Fruit fly (Drosophila melanogaster) whole organism, embryonic: ENCODE data around the gene CG42751.

ENCODE experiments used
- Adf1 ChIP-seq: fragments of 200-800 bp; sonication (Bioruptor generic); IDR thresholded peaks from 2 replicates; pipeline ENCODE4 v1.3.6; 2022; ENCODE audit warnings: missing biosample characterization, missing genetic modification characterization
- BtbVII ChIP-seq: fragments of 200-800 bp; sonication (Bioruptor generic); optimal IDR thresholded peaks from 3 replicates; lab custom pipeline; 2017; ENCODE audit warnings: missing biosample characterization, mild to moderate bottlenecking, missing genetic modification characterization
- CG11456 ChIP-seq: fragments of 200-800 bp; sonication (Bioruptor generic); IDR thresholded peaks from 3 replicates; pipeline ENCODE4 v1.3.6; 2022; ENCODE audit warnings: missing biosample characterization, missing genetic modification characterization
- CG1529 ChIP-seq: fragments of 200-800 bp; sonication (Bioruptor generic); optimal IDR thresholded peaks from 3 replicates; lab custom pipeline; 2018; ENCODE audit warnings: missing biosample characterization, missing genetic modification characterization
- CG17612 ChIP-seq: fragments of 200-800 bp; sonication (Bioruptor generic); IDR thresholded peaks from 2 replicates; pipeline ENCODE4 v1.3.6; 2022; ENCODE audit warnings: missing biosample characterization, missing genetic modification characterization
- CG17829 ChIP-seq: fragments of 200-800 bp; optimal IDR thresholded peaks from 2 replicates; lab custom pipeline; 2019; ENCODE audit warnings: missing biosample characterization, mild to moderate bottlenecking, missing genetic modification characterization, moderate library complexity
- CG1832 ChIP-seq: fragments of 200-800 bp; sonication (Bioruptor generic); optimal IDR thresholded peaks from 2 replicates; lab custom pipeline; 2017; ENCODE audit warnings: missing biosample characterization, mild to moderate bottlenecking, missing genetic modification characterization, inconsistent platforms
- CG3847 ChIP-seq: fragments of 200-800 bp; sonication (Bioruptor generic); IDR thresholded peaks from 2 replicates; pipeline ENCODE4 v1.3.6; 2022; ENCODE audit warnings: missing biosample characterization, missing genetic modification characterization
- CG5953 ChIP-seq: fragments of 200-800 bp; sonication (Bioruptor generic); IDR thresholded peaks from 2 replicates; pipeline ENCODE4 v1.3.6; 2022; ENCODE audit warnings: missing biosample characterization, missing genetic modification characterization
- CG6689 ChIP-seq: fragments of 200-800 bp; sonication (Bioruptor generic); IDR thresholded peaks from 2 replicates; pipeline ENCODE4 v1.3.6; 2022; ENCODE audit warnings: missing biosample characterization, missing genetic modification characterization
- CG7271 ChIP-seq: fragments of 200-800 bp; sonication (Bioruptor generic); optimal IDR thresholded peaks from 2 replicates; lab custom pipeline; 2018; ENCODE audit warnings: missing biosample characterization, mild to moderate bottlenecking, missing genetic modification characterization, moderate library complexity
- CG7987 ChIP-seq: fragments of 200-800 bp; sonication (Bioruptor generic); optimal IDR thresholded peaks from 2 replicates; lab custom pipeline; 2018; ENCODE audit warnings: missing biosample characterization, mild to moderate bottlenecking, missing genetic modification characterization, moderate library complexity
- CG8388 ChIP-seq: fragments of 200-800 bp; sonication (Bioruptor generic); optimal IDR thresholded peaks from 2 replicates; lab custom pipeline; 2019; ENCODE audit warnings: missing biosample characterization, mild to moderate bottlenecking, missing genetic modification characterization, moderate library complexity
- CG8478 ChIP-seq: fragments of >200 bp; optimal IDR thresholded peaks from 2 replicates; lab custom pipeline; 2018
- CG9932 ChIP-seq: fragments of 200-800 bp; sonication (Bioruptor generic); IDR thresholded peaks from 2 replicates; pipeline ENCODE4 v1.3.6; 2022; ENCODE audit warnings: missing biosample characterization, missing genetic modification characterization
- CHES-1-like ChIP-seq: fragments of 200-800 bp; sonication (Bioruptor generic); optimal IDR thresholded peaks from 2 replicates; lab custom pipeline; 2016; ENCODE audit warnings: missing biosample characterization, missing genetic modification characterization
- D ChIP-seq, 2 experiments: fragments of 200-800 bp in 1 of 2; fragments of >200 bp in 1 of 2; sonication (Bioruptor generic) in 1 of 2; optimal IDR thresholded peaks; 2 replicates in 1 of 2; 3 replicates in 1 of 2; lab custom pipeline; 2017; ENCODE audit warnings: mild to moderate bottlenecking in 1 of 2, missing biosample characterization in 1 of 2, missing genetic modification characterization in 1 of 2, missing genetic modification reagents in 1 of 2
- D19A ChIP-seq: fragments of 200-800 bp; optimal IDR thresholded peaks from 3 replicates; lab custom pipeline; 2019; ENCODE audit warnings: missing biosample characterization, mild to moderate bottlenecking, missing genetic modification characterization, moderate library complexity
- Dek ChIP-seq: fragments of 200-800 bp; sonication (Bioruptor generic); optimal IDR thresholded peaks from 3 replicates; lab custom pipeline; 2019; ENCODE audit warnings: missing biosample characterization, mild to moderate bottlenecking, missing genetic modification characterization, moderate library complexity
- Dip2 ChIP-seq: fragments of 200-800 bp; sonication (Bioruptor generic); IDR thresholded peaks from 2 replicates; pipeline ENCODE4 v1.3.6; 2022; ENCODE audit warnings: missing biosample characterization, missing genetic modification characterization
- Dip3 ChIP-seq: fragments of 200-800 bp; sonication (Bioruptor generic); optimal IDR thresholded peaks from 3 replicates; lab custom pipeline; 2016; ENCODE audit warnings: missing biosample characterization, missing genetic modification characterization
- Eip74EF ChIP-seq, 2 experiments: fragments of 200-800 bp in 1 of 2; fragments of >200 bp in 1 of 2; sonication (Bioruptor generic) in 1 of 2; optimal IDR thresholded peaks; 2 replicates each; lab custom pipeline; 2017 to 2019; ENCODE audit warnings: missing biosample characterization in 2 of 2, missing genetic modification characterization in 2 of 2, mild to moderate bottlenecking in 1 of 2, moderate library complexity in 1 of 2
- Hmr ChIP-seq: fragments of 200-800 bp; sonication (Bioruptor generic); optimal IDR thresholded peaks from 3 replicates; lab custom pipeline; 2017; ENCODE audit warnings: mild to moderate bottlenecking, missing biosample characterization, missing genetic modification reagents, missing genetic modification characterization
- Hr51 ChIP-seq, 2 experiments: fragments of 200-800 bp; sonication (Bioruptor generic); optimal IDR thresholded peaks; 2 replicates in 1 of 2; 3 replicates in 1 of 2; lab custom pipeline; 2016 to 2018; ENCODE audit warnings: missing biosample characterization in 2 of 2, missing genetic modification characterization in 2 of 2, mild to moderate bottlenecking in 1 of 2, moderate library complexity in 1 of 2
- Lim3 ChIP-seq: fragments of 200-800 bp; sonication (Bioruptor generic); IDR thresholded peaks from 2 replicates; pipeline ENCODE4 v1.3.6; 2022; ENCODE audit warnings: missing biosample characterization, missing genetic modification characterization
- Meics ChIP-seq: fragments of 200-800 bp; sonication (Bioruptor generic); optimal IDR thresholded peaks from 2 replicates; lab custom pipeline; 2017; ENCODE audit warnings: missing biosample characterization, mild to moderate bottlenecking, missing genetic modification characterization
- NfI ChIP-seq: fragments of 200-800 bp; sonication (Bioruptor generic); optimal IDR thresholded peaks from 3 replicates; lab custom pipeline; 2018; ENCODE audit warnings: missing biosample characterization, mild to moderate bottlenecking, missing genetic modification characterization, moderate library complexity
- Oaz ChIP-seq: fragments of 200-800 bp; sonication (Bioruptor generic); IDR thresholded peaks from 2 replicates; pipeline ENCODE4 v1.3.6; 2022; ENCODE audit warnings: missing biosample characterization, missing genetic modification characterization
- Sox102F ChIP-seq: fragments of 200-800 bp; sonication (Bioruptor generic); optimal IDR thresholded peaks from 2 replicates; lab custom pipeline; 2018; ENCODE audit warnings: missing biosample characterization, mild to moderate bottlenecking, missing genetic modification characterization, moderate library complexity
- Xrp1 ChIP-seq: fragments of 200-800 bp; sonication (Bioruptor generic); IDR thresholded peaks from 2 replicates; pipeline ENCODE4 v1.3.6; 2022; ENCODE audit warnings: missing biosample characterization, missing genetic modification characterization
- al ChIP-seq: fragments of 200-800 bp; sonication (Bioruptor generic); IDR thresholded peaks from 2 replicates; pipeline ENCODE4 v1.3.6; 2022; ENCODE audit warnings: missing biosample characterization, missing genetic modification characterization
- dati ChIP-seq: fragments of 200-800 bp; sonication (Bioruptor generic); IDR thresholded peaks from 2 replicates; pipeline ENCODE4 v1.3.6; 2022; ENCODE audit warnings: missing biosample characterization, missing genetic modification characterization
- dmrt99B ChIP-seq: fragments of 200-800 bp; sonication (Bioruptor generic); optimal IDR thresholded peaks from 2 replicates; lab custom pipeline; 2018; ENCODE audit warnings: missing biosample characterization, mild to moderate bottlenecking, missing genetic modification characterization, moderate library complexity
- fd102C ChIP-seq: fragments of 200-800 bp; sonication (Bioruptor generic); optimal IDR thresholded peaks from 2 replicates; lab custom pipeline; 2018; ENCODE audit warnings: missing biosample characterization, mild to moderate bottlenecking, missing genetic modification characterization, moderate library complexity
- gro ChIP-seq: fragments of 200-800 bp; sonication (Bioruptor generic); optimal IDR thresholded peaks from 2 replicates; lab custom pipeline; 2016; ENCODE audit warnings: missing biosample characterization, missing genetic modification characterization
- hth ChIP-seq: fragments of >200 bp; optimal IDR thresholded peaks from 2 replicates; lab custom pipeline; 2017; ENCODE audit warnings: inconsistent platforms
- insv ChIP-seq, 2 experiments: fragments of 200-800 bp; sonication (Bioruptor generic); optimal IDR thresholded peaks; 3 replicates each; lab custom pipeline; 2016 to 2018; ENCODE audit warnings: missing biosample characterization in 2 of 2, missing genetic modification characterization in 2 of 2
- lab ChIP-seq: fragments of 200-800 bp; sonication (Bioruptor generic); optimal IDR thresholded peaks from 3 replicates; lab custom pipeline; 2017; ENCODE audit warnings: missing biosample characterization, missing genetic modification characterization, mild to moderate bottlenecking, moderate library complexity, missing genetic modification reagents
- lbe ChIP-seq: fragments of 200-800 bp; sonication (Bioruptor generic); optimal IDR thresholded peaks from 2 replicates; lab custom pipeline; 2016; ENCODE audit warnings: missing biosample characterization, mild to moderate bottlenecking, missing genetic modification characterization
- lmd ChIP-seq: fragments of 200-800 bp; sonication (Bioruptor generic); IDR thresholded peaks from 2 replicates; pipeline ENCODE4 v1.3.6; 2022; ENCODE audit warnings: missing biosample characterization, missing genetic modification characterization
- nau ChIP-seq: fragments of 200-800 bp; sonication (Bioruptor generic); optimal IDR thresholded peaks from 3 replicates; lab custom pipeline; 2017; ENCODE audit warnings: missing biosample characterization, mild to moderate bottlenecking, missing genetic modification characterization, missing genetic modification reagents
- sc ChIP-seq, 3 experiments: fragments of >200 bp in 2 of 3; fragments of 200-800 bp in 1 of 3; sonication (Bioruptor generic) in 1 of 3; optimal IDR thresholded peaks; 2 replicates in 2 of 3; 3 replicates in 1 of 3; lab custom pipeline; 2017; ENCODE audit warnings: mild to moderate bottlenecking in 1 of 3, missing biosample characterization in 1 of 3, missing genetic modification characterization in 1 of 3, missing genetic modification reagents in 1 of 3
- schlank ChIP-seq: fragments of 200-800 bp; sonication (Bioruptor generic); optimal IDR thresholded peaks from 2 replicates; lab custom pipeline; 2018; ENCODE audit warnings: missing biosample characterization, mild to moderate bottlenecking, missing genetic modification characterization
- slp2 ChIP-seq: fragments of 200-800 bp; sonication (Bioruptor generic); optimal IDR thresholded peaks from 2 replicates; lab custom pipeline; 2016; ENCODE audit warnings: missing biosample characterization, missing genetic modification characterization
- stwl ChIP-seq: fragments of 200-800 bp; sonication (Bioruptor generic); optimal IDR thresholded peaks from 3 replicates; lab custom pipeline; 2018; ENCODE audit warnings: missing biosample characterization, mild to moderate bottlenecking, missing genetic modification characterization, moderate library complexity
- trh ChIP-seq: fragments of 200-800 bp; sonication (Bioruptor generic); optimal IDR thresholded peaks from 2 replicates; lab custom pipeline; 2016; ENCODE audit warnings: missing biosample characterization, missing genetic modification characterization
- vfl ChIP-seq: fragments of 200-800 bp; sonication (Bioruptor generic); optimal IDR thresholded peaks from 2 replicates; lab custom pipeline; 2016; ENCODE audit warnings: missing biosample characterization, missing genetic modification characterization
- wor ChIP-seq: fragments of 200-800 bp; sonication (Bioruptor generic); IDR thresholded peaks from 2 replicates; pipeline ENCODE4 v1.3.6; 2022; ENCODE audit warnings: missing biosample characterization, missing genetic modification characterization

Gene CG42751

dm6 chr2L:11849658-11850057, 3.6 kb upstream of the CG42751 start, which contains the start of gene Mal-B2 (continued):
- no peak for TF ChIP-seq CG8388 (GFP tag; lab: Kevin White, UChicago)
- TF ChIP-seq CG7987: no peak
- no peak for TF ChIP-seq slp2 (GFP tag; lab: Kevin White, UChicago)
- TF ChIP-seq NfI (GFP tag; lab: Kevin White, UChicago): no peak
- no peak for TF ChIP-seq CG8478 (lab: Kevin White, UChicago)
- TF ChIP-seq CHES-1-like (GFP tag; lab: Kevin White, UChicago): no peak
- TF ChIP-seq CG1832: no peak
- peak; percentile 29 for TF ChIP-seq Sox102F (GFP tag; lab: Kevin White, UChicago)
- TF ChIP-seq CG6689: peak; percentile 39; the same call in 1 of the 2 replicates
- no peak for TF ChIP-seq dati (GFP tag; lab: Robert Waterston, UW)
- no peak for TF ChIP-seq vfl (GFP tag; lab: Kevin White, UChicago)
- no peak for TF ChIP-seq CG3847 (GFP tag; lab: Robert Waterston, UW)
- no peak for TF ChIP-seq CG17612
- no peak for TF ChIP-seq lbe (GFP tag; lab: Kevin White, UChicago)
- TF ChIP-seq CG7271 (tag; lab: Kevin White, UChicago): no peak
- TF ChIP-seq wor (GFP tag; lab: Robert Waterston, UW): no peak
- TF ChIP-seq dmrt99B (tag; lab: Kevin White, UChicago): peak; percentile 7
- TF ChIP-seq fd102C (GFP tag; lab: Kevin White, UChicago): no peak
- TF ChIP-seq Dek (tag; lab: Kevin White, UChicago): no peak
- no peak for TF ChIP-seq CG17829 (tag; lab: Kevin White, UChicago)
- TF ChIP-seq Meics: peak; percentile 2
- TF ChIP-seq BtbVII (GFP tag; lab: Kevin White, UChicago): no peak
- no peak for TF ChIP-seq al
- TF ChIP-seq lmd (GFP tag; lab: Robert Waterston, UW): no peak
- no peak for TF ChIP-seq sc (optimal IDR thresholded peaks at IDR 0.05; lab: Kevin White, UChicago)
- no peak for TF ChIP-seq sc (GFP tag; optimal IDR thresholded peaks at IDR 0.05; lab: Kevin White, UChicago)
- TF ChIP-seq Dip2: no peak
- no peak for TF ChIP-seq Xrp1 (GFP tag; lab: Robert Waterston, UW)
- no peak for TF ChIP-seq trh
- no peak for TF ChIP-seq hth (lab: Kevin White, UChicago)

dm6 chr2L:11870867-11871452, 17.7 kb downstream of the CG42751 start:
- no peak for TF ChIP-seq D19A
- TF ChIP-seq CG11456 (GFP tag; lab: Robert Waterston, UW): 0 out of 3 replicates have a peak, but pooled peaks have one; percentile 9

dm6 chr2L:11874232-11874765, 21.1 kb downstream of the CG42751 start:
- TF ChIP-seq D (optimal IDR thresholded peaks at IDR 0.05; lab: Kevin White, UChicago) (no peak), D (GFP tag; optimal IDR thresholded peaks at IDR 0.05; lab: Kevin White, UChicago) (no peak), nau (GFP tag; lab: Kevin White, UChicago) (no peak), schlank (tag; lab: Kevin White, UChicago) (no peak), Hr51 (GFP tag; optimal IDR thresholded peaks at IDR 0.05; lab: Kevin White, UChicago) (no peak), stwl (tag; lab: Kevin White, UChicago) (no peak), CG5953 (GFP tag; lab: Robert Waterston, UW) (no peak), Dip3 (GFP tag; lab: Kevin White, UChicago) (no peak), Oaz (no peak), gro (GFP tag; lab: Kevin White, UChicago) (no peak), insv (GFP tag; optimal IDR thresholded peaks at IDR 0.05; lab: Kevin White, UChicago) (no peak), Adf1 (GFP tag; lab: Robert Waterston, UW) (peak; percentile 26; the same call in 1 of the 2 replicates), Eip74EF (GFP tag; optimal IDR thresholded peaks at IDR 0.05; lab: Kevin White, UChicago) (no peak), CG9932 (GFP tag; lab: Robert Waterston, UW) (0 out of 2 replicates have a peak, but pooled peaks have one; percentile 23), lab (GFP tag; lab: Kevin White, UChicago) (peak; percentile 2), Hmr (GFP tag; lab: Kevin White, UChicago) (peak; percentile 3), CG1529 (GFP tag; lab: Kevin White, UChicago) (no peak), Lim3 (GFP tag; lab: Robert Waterston, UW) (no peak)
